Fruit fly (Drosophila melanogaster) whole organism, prepupa: ENCODE data around the gene Ndc1.
A peak's percentile ranks its signal among the peaks of the same experiment; 100 is the strongest.

Experiments
- Blimp-1 ChIP-seq: fragments of 200-800 bp; sonication (Bioruptor generic); optimal IDR thresholded peaks from 3 replicates; lab custom pipeline; 2017; ENCODE audit warnings: missing biosample characterization, missing genetic modification characterization, mild to moderate bottlenecking, moderate library complexity, missing genetic modification reagents
- CG11762 ChIP-seq: fragments of 200-800 bp; sonication (Bioruptor generic); optimal IDR thresholded peaks from 3 replicates; lab custom pipeline; 2016; ENCODE audit warnings: missing biosample characterization, missing genetic modification characterization; ENCODE audit not compliant: insufficient read depth
- CG11902 ChIP-seq: fragments of 200-800 bp; sonication (Bioruptor generic); optimal IDR thresholded peaks from 3 replicates; lab custom pipeline; 2016; ENCODE audit warnings: missing biosample characterization, missing genetic modification characterization
- CG1621 ChIP-seq: fragments of 200-800 bp; sonication (Bioruptor generic); optimal IDR thresholded peaks from 3 replicates; lab custom pipeline; 2018; ENCODE audit warnings: missing biosample characterization, mild to moderate bottlenecking, missing genetic modification characterization
- CG3032 ChIP-seq: fragments of 200-800 bp; optimal IDR thresholded peaks from 2 replicates; lab custom pipeline; 2019; ENCODE audit warnings: missing biosample characterization, mild to moderate bottlenecking, missing genetic modification characterization, moderate library complexity
- CG31627 ChIP-seq: fragments of 200-800 bp; sonication (Bioruptor generic); optimal IDR thresholded peaks from 3 replicates; lab custom pipeline; 2016; ENCODE audit warnings: missing biosample characterization, missing genetic modification characterization
- CG32006 ChIP-seq: fragments of 200-800 bp; sonication (Bioruptor generic); optimal IDR thresholded peaks from 3 replicates; lab custom pipeline; 2017; ENCODE audit warnings: missing biosample characterization, mild to moderate bottlenecking, missing genetic modification characterization
- CG34406 ChIP-seq: fragments of 200-800 bp; sonication (Bioruptor generic); optimal IDR thresholded peaks from 3 replicates; lab custom pipeline; 2016; ENCODE audit warnings: missing biosample characterization, missing genetic modification characterization
- CG3919 ChIP-seq: fragments of 200-800 bp; sonication (Bioruptor generic); optimal IDR thresholded peaks from 3 replicates; lab custom pipeline; 2016; ENCODE audit warnings: missing biosample characterization, missing genetic modification characterization
- CG4318 ChIP-seq: fragments of 200-800 bp; sonication (Bioruptor generic); optimal IDR thresholded peaks from 3 replicates; lab custom pipeline; 2017; ENCODE audit warnings: missing biosample characterization, mild to moderate bottlenecking, missing genetic modification characterization
- CG6163 ChIP-seq: fragments of 200-800 bp; sonication (Bioruptor generic); IDR thresholded peaks from 3 replicates; pipeline ENCODE4 v1.3.6; 2022; ENCODE audit warnings: missing biosample characterization, missing genetic modification characterization
- CG6792 ChIP-seq: fragments of 200-800 bp; sonication (Bioruptor generic); optimal IDR thresholded peaks from 3 replicates; lab custom pipeline; 2016; ENCODE audit warnings: missing biosample characterization, missing genetic modification characterization
- CG6854 ChIP-seq: fragments of 200-800 bp; sonication (Bioruptor generic); optimal IDR thresholded peaks from 2 replicates; lab custom pipeline; 2017; ENCODE audit warnings: missing biosample characterization, mild to moderate bottlenecking, missing genetic modification characterization
- CG7368 ChIP-seq: fragments of 200-800 bp; sonication (Bioruptor generic); optimal IDR thresholded peaks from 3 replicates; lab custom pipeline; 2016; ENCODE audit warnings: missing biosample characterization, missing genetic modification characterization
- CG8632 ChIP-seq: fragments of 200-800 bp; sonication (Bioruptor generic); optimal IDR thresholded peaks from 3 replicates; lab custom pipeline; 2016; ENCODE audit warnings: missing biosample characterization, missing genetic modification characterization
- CG9139 ChIP-seq: fragments of 200-800 bp; sonication (Bioruptor generic); optimal IDR thresholded peaks from 3 replicates; lab custom pipeline; 2017; ENCODE audit warnings: missing biosample characterization, mild to moderate bottlenecking, missing genetic modification characterization
- Ets21C ChIP-seq: fragments of 200-800 bp; sonication (Bioruptor generic); optimal IDR thresholded peaks from 3 replicates; lab custom pipeline; 2016; ENCODE audit warnings: missing biosample characterization, missing genetic modification characterization
- Ets96B ChIP-seq: fragments of 200-800 bp; optimal IDR thresholded peaks from 2 replicates; lab custom pipeline; 2019; ENCODE audit warnings: missing biosample characterization, mild to moderate bottlenecking, missing genetic modification characterization, moderate library complexity
- Gug ChIP-seq: fragments of 200-800 bp; sonication (Bioruptor generic); IDR thresholded peaks from 2 replicates; pipeline ENCODE4 v1.3.6; 2022; ENCODE audit warnings: missing biosample characterization, missing genetic modification characterization
- Hr38 ChIP-seq: sonication (Bioruptor generic); optimal IDR thresholded peaks from 2 replicates; lab custom pipeline; 2016; ENCODE audit warnings: missing biosample characterization, missing genetic modification characterization
- Hr4 ChIP-seq: fragments of 200-800 bp; sonication (Bioruptor generic); optimal IDR thresholded peaks from 3 replicates; lab custom pipeline; 2016; ENCODE audit warnings: missing biosample characterization, missing genetic modification characterization
- Met ChIP-seq: fragments of 200-800 bp; sonication (Bioruptor generic); optimal IDR thresholded peaks from 3 replicates; lab custom pipeline; 2016; ENCODE audit warnings: missing biosample characterization, missing genetic modification characterization
- OdsH ChIP-seq: fragments of 200-800 bp; sonication (Bioruptor generic); optimal IDR thresholded peaks from 3 replicates; lab custom pipeline; 2016; ENCODE audit warnings: missing biosample characterization, missing genetic modification characterization
- Smox ChIP-seq: fragments of 200-800 bp; sonication (Bioruptor generic); optimal IDR thresholded peaks from 3 replicates; lab custom pipeline; 2016; ENCODE audit warnings: missing biosample characterization, missing genetic modification characterization
- Sox102F ChIP-seq: fragments of 200-800 bp; sonication (Bioruptor generic); optimal IDR thresholded peaks from 2 replicates; lab custom pipeline; 2016; ENCODE audit warnings: missing biosample characterization, mild to moderate bottlenecking, missing genetic modification characterization
- achi ChIP-seq: fragments of 200-800 bp; sonication (Bioruptor generic); optimal IDR thresholded peaks from 3 replicates; lab custom pipeline; 2016; ENCODE audit warnings: missing biosample characterization, missing genetic modification characterization
- dsx ChIP-seq: fragments of 200-800 bp; optimal IDR thresholded peaks from 3 replicates; lab custom pipeline; 2019; ENCODE audit warnings: missing biosample characterization, mild to moderate bottlenecking, missing genetic modification characterization, moderate library complexity; ENCODE audit not compliant: poor library complexity, severe bottlenecking
- eg ChIP-seq: fragments of 200-800 bp; sonication (Bioruptor generic); IDR thresholded peaks from 3 replicates; pipeline ENCODE4 v1.3.6; 2022; ENCODE audit warnings: missing biosample characterization, missing genetic modification characterization
- fd85E ChIP-seq: fragments of 200-800 bp; sonication (Bioruptor generic); optimal IDR thresholded peaks from 3 replicates; lab custom pipeline; 2016; ENCODE audit warnings: missing biosample characterization, missing genetic modification characterization
- net ChIP-seq: fragments of 200-800 bp; sonication (Bioruptor generic); optimal IDR thresholded peaks from 3 replicates; lab custom pipeline; 2016; ENCODE audit warnings: missing biosample characterization, missing genetic modification characterization
- pdm3 ChIP-seq: fragments of 200-800 bp; sonication (Bioruptor generic); optimal IDR thresholded peaks from 3 replicates; lab custom pipeline; 2016; ENCODE audit warnings: missing biosample characterization, missing genetic modification characterization
- salr ChIP-seq, 2 experiments: fragments of 200-800 bp; sonication (Bioruptor generic); optimal IDR thresholded peaks; 3 replicates each; lab custom pipeline; 2016 to 2018; ENCODE audit warnings: missing biosample characterization in 2 of 2, missing genetic modification characterization in 2 of 2, mild to moderate bottlenecking in 1 of 2
- svp ChIP-seq: fragments of 200-800 bp; sonication (Bioruptor generic); peaks from one replicate; lab custom pipeline; 2016; ENCODE audit warnings: missing biosample characterization, missing genetic modification characterization
- vri ChIP-seq: fragments of 200-800 bp; sonication (Bioruptor generic); optimal IDR thresholded peaks from 3 replicates; lab custom pipeline; 2016; ENCODE audit warnings: missing biosample characterization, mild to moderate bottlenecking, missing genetic modification characterization

The Ndc1 gene

dm6 chr3R:23969449-23969848, 45.2 kb downstream of the Ndc1 start (continued):
- TF ChIP-seq CG31627 (GFP tag; lab: Kevin White, UChicago) (no peak), Blimp-1 (GFP tag; lab: Kevin White, UChicago) (no peak), CG8632 (GFP tag; lab: Kevin White, UChicago) (peak; percentile 24), vri (GFP tag; lab: Kevin White, UChicago) (no peak), OdsH (no peak), Smox (GFP tag; lab: Kevin White, UChicago) (no peak), Hr38 (GFP tag; lab: Kevin White, UChicago) (no peak), CG32006 (GFP tag; lab: Kevin White, UChicago) (peak; percentile 13), pdm3 (GFP tag; lab: Kevin White, UChicago) (no peak), Met (no peak), dsx (GFP tag; lab: Kevin White, UChicago) (no peak), CG3919 (GFP tag; lab: Kevin White, UChicago) (no peak), CG6163 (no peak), Hr4 (no peak), net (GFP tag; lab: Kevin White, UChicago) (no peak), CG7368 (GFP tag; lab: Kevin White, UChicago) (no peak), CG4318 (GFP tag; lab: Kevin White, UChicago) (no peak)

- no peak for TF ChIP-seq CG9139 (GFP tag; lab: Kevin White, UChicago)
- TF ChIP-seq CG31627 (GFP tag; lab: Kevin White, UChicago) = no peak
- no peak for TF ChIP-seq Ets21C
- TF ChIP-seq Smox (GFP tag; lab: Kevin White, UChicago) = no peak
- TF ChIP-seq CG3032 (tag; lab: Kevin White, UChicago) = no peak
- no peak for TF ChIP-seq CG11762 (GFP tag; lab: Kevin White, UChicago)
- TF ChIP-seq CG6854 (GFP tag; lab: Kevin White, UChicago) = no peak
- TF ChIP-seq Ets96B (tag; lab: Kevin White, UChicago) = no peak
- no peak for TF ChIP-seq achi (GFP tag; lab: Kevin White, UChicago)
- TF ChIP-seq Sox102F = no peak
- TF ChIP-seq salr (GFP tag; optimal IDR thresholded peaks at IDR 0.05; lab: Kevin White, UChicago) = no peak
- no peak for TF ChIP-seq Gug (GFP tag; lab: Robert Waterston, UW)
- TF ChIP-seq CG3919 (GFP tag; lab: Kevin White, UChicago) = no peak
- TF ChIP-seq CG1621 (tag; lab: Kevin White, UChicago) = no peak
- TF ChIP-seq eg (GFP tag; lab: Robert Waterston, UW) = no peak
- TF ChIP-seq net (GFP tag; lab: Kevin White, UChicago) = no peak
Measured at dm6 chr3R:23971208-23971607, 47.0 kb downstream of the Ndc1 start.

dm6 chr3R:23971764-23972163, 47.6 kb downstream of the Ndc1 start:
- TF ChIP-seq CG32006 (GFP tag; lab: Kevin White, UChicago) (no peak), CG6792 (no peak), achi (GFP tag; lab: Kevin White, UChicago) (no peak), fd85E (GFP tag; lab: Kevin White, UChicago) (no peak), Gug (GFP tag; lab: Robert Waterston, UW) (no peak), salr (GFP tag; optimal IDR thresholded peaks at IDR 0.05; lab: Kevin White, UChicago) (no peak), CG34406 (GFP tag; lab: Kevin White, UChicago) (no peak), CG6854 (GFP tag; lab: Kevin White, UChicago) (no peak), svp (GFP tag; lab: Kevin White, UChicago) (no peak), CG3919 (GFP tag; lab: Kevin White, UChicago) (no peak), CG11902 (GFP tag; lab: Kevin White, UChicago) (no peak)
